Worm (Caenorhabditis elegans) whole organism, L1 larva: ENCODE data around the gene sri-51.

Experiments used
- aha-1 ChIP-seq: fragments of 150-350 bp; optimal IDR thresholded peaks from 2 replicates; lab custom pipeline; 2014; ENCODE audit warnings: missing biosample characterization, missing genetic modification characterization
- alr-1 ChIP-seq: fragments of 200-800 bp; sonication (Bioruptor generic); optimal IDR thresholded peaks from 2 replicates; lab custom pipeline; 2018; ENCODE audit warnings: borderline replicate concordance, mild to moderate bottlenecking, missing genetic modification characterization, missing compliant biosample characterization
- ama-1 ChIP-seq: fragments of 150-350 bp; optimal IDR thresholded peaks from 2 replicates; lab custom pipeline; 2014
- blmp-1 ChIP-seq: fragments of 150-350 bp; optimal IDR thresholded peaks from 2 replicates; lab custom pipeline; 2014; ENCODE audit warnings: missing biosample characterization, missing genetic modification characterization
- ceh-88 ChIP-seq: fragments of 200-800 bp; sonication (Bioruptor generic); IDR thresholded peaks from 2 replicates; pipeline ENCODE4 v1.3.6; 2022; ENCODE audit warnings: missing genetic modification characterization, missing compliant biosample characterization
- ces-1 ChIP-seq: fragments of 150-350 bp; optimal IDR thresholded peaks from 2 replicates; lab custom pipeline; 2014; ENCODE audit warnings: missing biosample characterization, missing genetic modification reagents, missing genetic modification characterization
- dpl-1 ChIP-seq, 3 experiments: fragments of 150-350 bp in 2 of 3; sonication (generic microtip) in 1 of 3; optimal IDR thresholded peaks; 2 replicates each; lab custom pipeline; 2014 to 2017; ENCODE audit warnings: missing biosample characterization in 3 of 3, missing genetic modification characterization in 3 of 3, missing genetic modification reagents in 3 of 3
- dsc-1 ChIP-seq: sonication (generic microtip); optimal IDR thresholded peaks from 2 replicates; lab custom pipeline; 2016; ENCODE audit warnings: mild to moderate bottlenecking, missing genetic modification characterization, missing compliant biosample characterization
- efl-1 ChIP-seq, 4 experiments: fragments of 150-350 bp; optimal IDR thresholded peaks in 3 of 4; peaks in 1 of 4; 1 replicate in 1 of 4; 2 replicates in 3 of 4; lab custom pipeline; 2014; ENCODE audit warnings: missing biosample characterization in 2 of 4, missing genetic modification characterization in 2 of 4, missing genetic modification reagents in 2 of 4
- egl-13 ChIP-seq: sonication (generic microtip); optimal IDR thresholded peaks from 2 replicates; lab custom pipeline; 2016; ENCODE audit warnings: missing genotype, missing genetic modification reagents, missing genetic modification characterization, missing compliant biosample characterization
- elt-2 ChIP-seq: sonication (generic microtip); optimal IDR thresholded peaks from 2 replicates; lab custom pipeline; 2016; ENCODE audit warnings: missing genetic modification characterization, mild to moderate bottlenecking, inconsistent platforms, missing compliant biosample characterization, missing genetic modification reagents
- elt-3 ChIP-seq, 6 experiments: fragments of 150-350 bp in 1 of 6; sonication (generic microtip); optimal IDR thresholded peaks; 2 replicates each; lab custom pipeline; 2017 to 2018; ENCODE audit warnings: missing biosample characterization in 6 of 6, missing genetic modification characterization in 6 of 6, inconsistent platforms in 1 of 6
- fkh-8 ChIP-seq: sonication (generic microtip); optimal IDR thresholded peaks from 2 replicates; lab custom pipeline; 2016; ENCODE audit warnings: mild to moderate bottlenecking, missing genetic modification characterization, missing compliant biosample characterization
- hlh-17 ChIP-seq: fragments of 200-800 bp; sonication (Bioruptor generic); optimal IDR thresholded peaks from 2 replicates; lab custom pipeline; 2018; ENCODE audit warnings: missing genetic modification characterization, mild to moderate bottlenecking, missing compliant biosample characterization, moderate library complexity, borderline replicate concordance
- hlh-4 ChIP-seq: sonication (generic microtip); optimal IDR thresholded peaks from 2 replicates; lab custom pipeline; 2016; ENCODE audit warnings: mild to moderate bottlenecking, missing genetic modification characterization, missing compliant biosample characterization
- hpl-2 ChIP-seq: fragments of 150-350 bp; optimal IDR thresholded peaks from 2 replicates; lab custom pipeline; 2014; ENCODE audit warnings: missing biosample characterization, missing genetic modification reagents, missing genetic modification characterization
- irx-1 ChIP-seq: sonication (generic microtip); optimal IDR thresholded peaks from 2 replicates; lab custom pipeline; 2016; ENCODE audit warnings: missing genetic modification characterization, missing compliant biosample characterization
- jun-1 ChIP-seq: fragments of 150-350 bp; optimal IDR thresholded peaks from 2 replicates; lab custom pipeline; 2014; ENCODE audit warnings: missing biosample characterization, missing genetic modification reagents, missing genetic modification characterization
- lin-13 ChIP-seq: fragments of 150-350 bp; optimal IDR thresholded peaks from 2 replicates; lab custom pipeline; 2014; ENCODE audit warnings: missing biosample characterization, missing genetic modification reagents, missing genetic modification characterization
- lin-14 ChIP-seq: fragments of 200-800 bp; sonication (Bioruptor generic); optimal IDR thresholded peaks from 2 replicates; lab custom pipeline; 2018; ENCODE audit warnings: mild to moderate bottlenecking, missing genetic modification characterization, moderate library complexity, missing compliant biosample characterization
- lin-15B ChIP-seq: fragments of 150-350 bp; sonication (generic microtip); optimal IDR thresholded peaks from 3 replicates; lab custom pipeline; 2014; ENCODE audit warnings: missing biosample characterization, missing genetic modification characterization
- lin-35 ChIP-seq, 2 experiments: fragments of 150-350 bp; optimal IDR thresholded peaks; 2 replicates each; lab custom pipeline; 2014; ENCODE audit warnings: missing biosample characterization in 2 of 2, missing genetic modification characterization in 2 of 2, missing genetic modification reagents in 2 of 2
- mab-9 ChIP-seq: fragments of 200-800 bp; sonication (Bioruptor generic); IDR thresholded peaks from 2 replicates; pipeline ENCODE4 v1.3.6; 2022; ENCODE audit warnings: missing genetic modification reagents, missing genetic modification characterization, missing compliant biosample characterization
- nhr-19 ChIP-seq: fragments of 200-800 bp; sonication (Bioruptor generic); conservative IDR thresholded peaks from 2 replicates; pipeline ENCODE4 v1.3.6; 2022; ENCODE audit warnings: missing genetic modification characterization, missing compliant biosample characterization
- nhr-237 ChIP-seq: fragments of 150-350 bp; optimal IDR thresholded peaks from 2 replicates; lab custom pipeline; 2014; ENCODE audit warnings: missing biosample characterization, missing genetic modification characterization
- nhr-76 ChIP-seq: sonication (generic microtip); optimal IDR thresholded peaks from 2 replicates; lab custom pipeline; 2017; ENCODE audit warnings: missing biosample characterization, missing genetic modification characterization
- nhr-77 ChIP-seq: fragments of 150-350 bp; optimal IDR thresholded peaks from 2 replicates; lab custom pipeline; 2014; ENCODE audit warnings: missing biosample characterization, missing genetic modification characterization
- nhr-90 ChIP-seq: sonication (generic microtip); optimal IDR thresholded peaks from 2 replicates; lab custom pipeline; 2016; ENCODE audit warnings: mild to moderate bottlenecking, missing genetic modification characterization, missing compliant biosample characterization; ENCODE audit not compliant: poor library complexity
- pax-3 ChIP-seq: fragments of 200-800 bp; sonication (Bioruptor generic); optimal IDR thresholded peaks from 2 replicates; lab custom pipeline; 2018; ENCODE audit warnings: mild to moderate bottlenecking, missing genetic modification characterization, moderate library complexity, missing compliant biosample characterization
- snpc-4 ChIP-seq: fragments of 150-350 bp; optimal IDR thresholded peaks from 2 replicates; lab custom pipeline; 2014; ENCODE audit warnings: missing biosample characterization, missing genetic modification characterization
- snu-23 ChIP-seq: sonication (generic microtip); optimal IDR thresholded peaks from 2 replicates; lab custom pipeline; 2016; ENCODE audit warnings: missing genetic modification characterization, missing compliant biosample characterization
- swsn-7 ChIP-seq: sonication (generic microtip); optimal IDR thresholded peaks from 2 replicates; lab custom pipeline; 2016; ENCODE audit warnings: missing genetic modification characterization, missing compliant biosample characterization
- tlp-1 ChIP-seq: fragments of 150-350 bp; optimal IDR thresholded peaks from 2 replicates; lab custom pipeline; 2014; ENCODE audit warnings: missing biosample characterization, missing genetic modification characterization
- unc-86 ChIP-seq: sonication (generic microtip); optimal IDR thresholded peaks from 2 replicates; lab custom pipeline; 2016; ENCODE audit warnings: missing genetic modification characterization, missing compliant biosample characterization
- unc-98 ChIP-seq: fragments of 200-800 bp; sonication (Bioruptor generic); IDR thresholded peaks from 2 replicates; pipeline ENCODE4 v1.3.6; 2022; ENCODE audit warnings: missing genetic modification characterization, missing compliant biosample characterization
- zag-1 ChIP-seq: fragments of 150-350 bp; optimal IDR thresholded peaks from 2 replicates; lab custom pipeline; 2014; ENCODE audit warnings: missing biosample characterization, missing genetic modification characterization
- zip-4 ChIP-seq: fragments of 200-800 bp; sonication (Bioruptor generic); optimal IDR thresholded peaks from 2 replicates; lab custom pipeline; 2018; ENCODE audit warnings: mild to moderate bottlenecking, missing genetic modification characterization, moderate library complexity, missing compliant biosample characterization

sri-51 gene

ce11 chrII:3240207-3240606, 41.3 kb upstream of the sri-51 start, which contains the start of gene C17F4.3:
TSS of gene C17F4.3 (plus strand) at chrII:3240507.
- no peak for TF ChIP-seq nhr-19
- peak; percentile 87 for TF ChIP-seq blmp-1 (tag; lab: Kevin White, UChicago)
- TF ChIP-seq, all 84 proteins: peak for 1

ce11 chrII:3237038-3237521, 38.2 kb upstream of the sri-51 start, which contains the start of the genes srz-67 and C17F4.11:
TSS of gene srz-67 (minus strand) at chrII:3237138.
TSS of gene C17F4.11 (plus strand) at chrII:3237471.
- TF ChIP-seq efl-1 (optimal IDR thresholded peaks at IDR 0.05; lab: Kevin White, UChicago) (no peak), efl-1 (GFP tag; optimal IDR thresholded peaks at IDR 0.05 in 1 of 2; lab: Kevin White, UChicago) (peak in 1 of 2 experiments; percentile 65), zag-1 (no peak)

ce11 chrII:3234725-3235124, 35.8 kb upstream of the sri-51 start, which contains the start of gene C17F4.8:
TSS of gene C17F4.8 (minus strand) at chrII:3234825.
- TF ChIP-seq swsn-7 (tag; lab: Kevin White, UChicago) (no peak), dsc-1 (tag; lab: Kevin White, UChicago) (no peak), snpc-4 (tag; lab: Kevin White, UChicago) (no peak), fkh-8 (tag; lab: Kevin White, UChicago) (no peak), hlh-17 (GFP tag; lab: Kevin White, UChicago) (no peak), snu-23 (GFP tag; lab: Kevin White, UChicago) (no peak), zag-1 (no peak), nhr-237 (no peak), elt-3 (tag; optimal IDR thresholded peaks at IDR 0.05; lab: Kevin White, UChicago) (no peak), irx-1 (tag; lab: Kevin White, UChicago) (no peak), ces-1 (GFP tag; lab: Kevin White, UChicago) (no peak), lin-14 (GFP tag; lab: Kevin White, UChicago) (no peak), ama-1 (lab: Kevin White, UChicago) (no peak), lin-35 (GFP tag; optimal IDR thresholded peaks at IDR 0.05; lab: Kevin White, UChicago) (no peak)

- no peak for TF ChIP-seq jun-1 (tag; lab: Kevin White, UChicago)
- TF ChIP-seq zip-4 (GFP tag; lab: Kevin White, UChicago): no peak
- TF ChIP-seq unc-98 (GFP tag; lab: Robert Waterston, UW): no peak
- no peak for TF ChIP-seq zag-1
- TF ChIP-seq alr-1: no peak
- no peak for TF ChIP-seq dpl-1 (GFP tag; optimal IDR thresholded peaks at IDR 0.05; lab: Kevin White, UChicago)
- no peak for TF ChIP-seq blmp-1 (tag; lab: Kevin White, UChicago)
- TF ChIP-seq egl-13 (tag; lab: Kevin White, UChicago): no peak
- TF ChIP-seq nhr-77 (tag; lab: Kevin White, UChicago): no peak
- TF ChIP-seq lin-13 (GFP tag; lab: Kevin White, UChicago): no peak
- TF ChIP-seq hpl-2 (GFP tag; lab: Kevin White, UChicago): no peak
- TF ChIP-seq lin-15B (tag; lab: Kevin White, UChicago): no peak
- TF ChIP-seq, all 84 proteins: peak for 0
These were observed 31.5 kb upstream of the sri-51 start, which contains the start of gene srh-297 for ce11 chrII:3230422-3230821. TSS of gene srh-297 (minus strand) at chrII:3230522.

- no peak for TF ChIP-seq nhr-90
- no peak for TF ChIP-seq nhr-76
- no peak for TF ChIP-seq snpc-4 (tag; lab: Kevin White, UChicago)
- no peak for TF ChIP-seq pax-3 (tag; lab: Kevin White, UChicago)
- no peak for TF ChIP-seq ceh-88 (GFP tag; lab: Robert Waterston, UW)
- TF ChIP-seq tlp-1: no peak
- TF ChIP-seq unc-86 (tag; lab: Kevin White, UChicago): no peak
- TF ChIP-seq hlh-4 (tag; lab: Kevin White, UChicago): no peak
- TF ChIP-seq ces-1 (GFP tag; lab: Kevin White, UChicago): no peak
- no peak for TF ChIP-seq mab-9 (GFP tag; lab: Robert Waterston, UW)
- TF ChIP-seq hpl-2 (GFP tag; lab: Kevin White, UChicago): no peak
- no peak for TF ChIP-seq elt-2 (tag; lab: Kevin White, UChicago)
- no peak for TF ChIP-seq jun-1 (tag; lab: Kevin White, UChicago)
- no peak for TF ChIP-seq egl-13 (tag; lab: Kevin White, UChicago)
- no peak for TF ChIP-seq aha-1
- no peak for TF ChIP-seq efl-1 (optimal IDR thresholded peaks at IDR 0.05; lab: Kevin White, UChicago)
- no peak for TF ChIP-seq efl-1 (GFP tag; optimal IDR thresholded peaks at IDR 0.05 in 1 of 2; lab: Kevin White, UChicago)
These were observed 26.9 kb upstream of the sri-51 start, which contains the start of gene ZC239.17 for ce11 chrII:3225780-3226179. TSS of gene ZC239.17 (minus strand) at chrII:3225880.
